Worm (Caenorhabditis elegans) whole organism, young adult: ENCODE measurements around the gene unc-22.

Experiments
- B0019.2 ChIP-seq: fragments of 200-800 bp; sonication (Bioruptor generic); conservative IDR thresholded peaks from 2 replicates; pipeline ENCODE4 v1.3.6; 2022; ENCODE audit warnings: missing genetic modification reagents, missing genetic modification characterization, missing compliant biosample characterization
- B0336.3 ChIP-seq: fragments of 200-800 bp; sonication (Bioruptor generic); IDR thresholded peaks from 2 replicates; pipeline ENCODE4 v1.3.6; 2022; ENCODE audit warnings: missing genetic modification characterization, missing compliant biosample characterization
- C06A6.2 ChIP-seq: fragments of 200-800 bp; sonication (Bioruptor generic); conservative IDR thresholded peaks from 2 replicates; pipeline ENCODE4 v1.3.6; 2022; ENCODE audit warnings: missing genetic modification characterization, missing compliant biosample characterization
- C17E4.6 ChIP-seq: fragments of 200-800 bp; sonication (Bioruptor generic); IDR thresholded peaks from 2 replicates; pipeline ENCODE4 v1.3.6; 2022; ENCODE audit warnings: missing genetic modification reagents, missing genetic modification characterization, missing compliant biosample characterization
- F37B4.10 ChIP-seq: fragments of 200-800 bp; sonication (Bioruptor generic); IDR thresholded peaks from 2 replicates; pipeline ENCODE4 v1.3.6; 2022; ENCODE audit warnings: missing genetic modification characterization, missing compliant biosample characterization
- F57C9.4 ChIP-seq: sonication (generic microtip); optimal IDR thresholded peaks from 2 replicates; lab custom pipeline; 2017; ENCODE audit warnings: mild to moderate bottlenecking, missing genetic modification characterization, missing compliant biosample characterization
- Y53G8AR.9 ChIP-seq: fragments of 200-800 bp; sonication (Bioruptor generic); conservative IDR thresholded peaks from 2 replicates; pipeline ENCODE4 v1.3.6; 2022; ENCODE audit warnings: missing genetic modification reagents, missing genetic modification characterization, missing compliant biosample characterization
- Y56A3A.18 ChIP-seq: fragments of 200-800 bp; sonication (Bioruptor generic); IDR thresholded peaks from 2 replicates; pipeline ENCODE4 v1.3.6; 2022; ENCODE audit warnings: missing genetic modification reagents, missing genetic modification characterization, missing compliant biosample characterization
- aptf-3 ChIP-seq: fragments of 200-800 bp; sonication (Bioruptor generic); IDR thresholded peaks from 2 replicates; pipeline ENCODE4 v1.3.6; 2022; ENCODE audit warnings: missing genetic modification characterization, missing compliant biosample characterization
- athp-1 ChIP-seq: sonication (generic microtip); optimal IDR thresholded peaks from 2 replicates; lab custom pipeline; 2017; ENCODE audit warnings: mild to moderate bottlenecking, missing genetic modification characterization, missing compliant biosample characterization
- attf-6 ChIP-seq: fragments of 200-800 bp; sonication (Bioruptor generic); IDR thresholded peaks from 2 replicates; pipeline ENCODE4 v1.3.6; 2022; ENCODE audit warnings: missing genetic modification reagents, missing genetic modification characterization, missing compliant biosample characterization
- bed-1 ChIP-seq: fragments of 200-800 bp; sonication (Bioruptor generic); IDR thresholded peaks from 2 replicates; pipeline ENCODE4 v1.3.6; 2022; ENCODE audit warnings: missing genetic modification reagents, missing genetic modification characterization, missing compliant biosample characterization
- bed-2 ChIP-seq: fragments of 200-800 bp; sonication (Bioruptor generic); IDR thresholded peaks from 2 replicates; pipeline ENCODE4 v1.3.6; 2022; ENCODE audit warnings: missing genetic modification reagents, missing genetic modification characterization, missing compliant biosample characterization
- ccch-3 ChIP-seq: fragments of 200-800 bp; sonication (Bioruptor generic); optimal IDR thresholded peaks from 2 replicates; lab custom pipeline; 2018; ENCODE audit warnings: mild to moderate bottlenecking, missing genetic modification characterization, missing compliant biosample characterization
- cebp-1 ChIP-seq, 2 experiments: fragments of 200-800 bp in 1 of 2; sonication (Bioruptor generic) in 1 of 2; sonication (generic microtip) in 1 of 2; IDR thresholded peaks in 1 of 2; optimal IDR thresholded peaks in 1 of 2; 2 replicates each; pipeline versions ENCODE4 v1.3.6 to Lab custom; 2017 to 2022; ENCODE audit warnings: missing compliant biosample characterization in 2 of 2, missing genetic modification characterization in 2 of 2, mild to moderate bottlenecking in 1 of 2, missing genetic modification reagents in 1 of 2, moderate library complexity in 1 of 2
- ceh-100 ChIP-seq: fragments of 200-800 bp; sonication (Bioruptor generic); IDR thresholded peaks from 2 replicates; pipeline ENCODE4 v1.3.6; 2022; ENCODE audit warnings: missing genetic modification reagents, missing genetic modification characterization, missing compliant biosample characterization
- ceh-27 ChIP-seq: fragments of 200-800 bp; sonication (Bioruptor generic); optimal IDR thresholded peaks from 2 replicates; lab custom pipeline; 2018; ENCODE audit warnings: mild to moderate bottlenecking, missing genetic modification characterization, moderate library complexity, missing compliant biosample characterization
- ceh-40 ChIP-seq: fragments of 200-800 bp; sonication (Bioruptor generic); IDR thresholded peaks from 2 replicates; pipeline ENCODE4 v1.3.6; 2022; ENCODE audit warnings: missing genetic modification characterization, missing compliant biosample characterization
- ceh-58 ChIP-seq: fragments of 200-800 bp; sonication (Bioruptor generic); IDR thresholded peaks from 2 replicates; pipeline ENCODE4 v1.3.6; 2022; ENCODE audit warnings: missing genetic modification characterization, missing compliant biosample characterization
- ceh-79 ChIP-seq: sonication (generic microtip); optimal IDR thresholded peaks from 2 replicates; lab custom pipeline; 2017; ENCODE audit warnings: mild to moderate bottlenecking, missing genetic modification characterization, missing compliant biosample characterization
- ceh-91 ChIP-seq: fragments of 200-800 bp; sonication (Bioruptor generic); IDR thresholded peaks from 2 replicates; pipeline ENCODE4 v1.3.6; 2022; ENCODE audit warnings: missing genetic modification reagents, missing genetic modification characterization, missing compliant biosample characterization
- chd-7 ChIP-seq: sonication (generic microtip); optimal IDR thresholded peaks from 2 replicates; lab custom pipeline; 2016; ENCODE audit warnings: mild to moderate bottlenecking, missing genetic modification characterization, moderate library complexity, missing compliant biosample characterization
- gei-17 ChIP-seq: fragments of 200-800 bp; sonication (Bioruptor generic); optimal IDR thresholded peaks from 2 replicates; lab custom pipeline; 2018; ENCODE audit warnings: mild to moderate bottlenecking, missing genetic modification characterization, missing compliant biosample characterization
- him-1 ChIP-seq: sonication (generic microtip); optimal IDR thresholded peaks from 2 replicates; lab custom pipeline; 2016; ENCODE audit warnings: missing genotype, missing genetic modification reagents, missing genetic modification characterization, missing compliant biosample characterization
- hlh-26 ChIP-seq: fragments of 200-800 bp; sonication (Bioruptor generic); conservative IDR thresholded peaks from 2 replicates; pipeline ENCODE4 v1.3.6; 2022; ENCODE audit warnings: missing genetic modification reagents, missing genetic modification characterization, missing compliant biosample characterization
- lag-1 ChIP-seq: fragments of 200-800 bp; sonication (Bioruptor generic); IDR thresholded peaks from 2 replicates; pipeline ENCODE4 v1.3.6; 2022; ENCODE audit warnings: missing genetic modification reagents, missing genetic modification characterization, missing compliant biosample characterization
- let-607 ChIP-seq, 2 experiments: fragments of 200-800 bp in 1 of 2; sonication (Bioruptor generic) in 1 of 2; sonication (generic microtip) in 1 of 2; optimal IDR thresholded peaks; 2 replicates each; lab custom pipeline; 2016 to 2018; ENCODE audit warnings: mild to moderate bottlenecking in 2 of 2, missing compliant biosample characterization in 2 of 2, missing genetic modification characterization in 2 of 2, moderate library complexity in 2 of 2, missing genotype in 1 of 2
- lsl-1 ChIP-seq: fragments of 200-800 bp; sonication (Bioruptor generic); optimal IDR thresholded peaks from 2 replicates; lab custom pipeline; 2018; ENCODE audit warnings: mild to moderate bottlenecking, missing genetic modification characterization, moderate library complexity, missing compliant biosample characterization
- lsy-27 ChIP-seq: sonication (generic microtip); optimal IDR thresholded peaks from 2 replicates; lab custom pipeline; 2017; ENCODE audit warnings: missing genetic modification characterization, mild to moderate bottlenecking, missing compliant biosample characterization, antibody characterized with exemption, missing genotype, borderline replicate concordance; ENCODE audit not compliant: insufficient read depth
- madf-10 ChIP-seq: sonication (generic microtip); optimal IDR thresholded peaks from 2 replicates; lab custom pipeline; 2016; ENCODE audit warnings: mild to moderate bottlenecking, missing genetic modification characterization, missing compliant biosample characterization
- madf-8 ChIP-seq: fragments of 200-800 bp; sonication (Bioruptor generic); conservative IDR thresholded peaks from 2 replicates; pipeline ENCODE4 v1.3.6; 2022; ENCODE audit warnings: missing genetic modification reagents, missing genetic modification characterization, missing compliant biosample characterization
- mcd-1 ChIP-seq: fragments of 200-800 bp; sonication (Bioruptor generic); IDR thresholded peaks from 2 replicates; pipeline ENCODE4 v1.3.6; 2022; ENCODE audit warnings: missing genetic modification reagents, missing genetic modification characterization, missing compliant biosample characterization
- mxl-1 ChIP-seq: sonication (generic microtip); optimal IDR thresholded peaks from 2 replicates; lab custom pipeline; 2016; ENCODE audit warnings: missing genetic modification characterization, missing compliant biosample characterization
- nfya-1 ChIP-seq: sonication (generic microtip); optimal IDR thresholded peaks from 2 replicates; lab custom pipeline; 2017; ENCODE audit warnings: antibody characterized with exemption, missing compliant biosample characterization, missing genetic modification characterization, borderline replicate concordance; ENCODE audit not compliant: insufficient read depth
- nhr-179 ChIP-seq: sonication (generic microtip); optimal IDR thresholded peaks from 2 replicates; lab custom pipeline; 2016; ENCODE audit warnings: mild to moderate bottlenecking, missing genetic modification characterization, missing compliant biosample characterization
- nhr-80 ChIP-seq: sonication (generic microtip); optimal IDR thresholded peaks from 2 replicates; lab custom pipeline; 2016; ENCODE audit warnings: missing genetic modification characterization, missing compliant biosample characterization
- pbrm-1 ChIP-seq: fragments of 200-800 bp; sonication (Bioruptor generic); IDR thresholded peaks from 2 replicates; pipeline ENCODE4 v1.3.6; 2022; ENCODE audit warnings: missing genetic modification reagents, missing genetic modification characterization, missing compliant biosample characterization
- pha-4 ChIP-seq: fragments of 150-350 bp; sonication (generic microtip); optimal IDR thresholded peaks from 2 replicates; lab custom pipeline; 2014; ENCODE audit warnings: missing biosample characterization, missing genetic modification reagents, missing genetic modification characterization
- rcor-1 ChIP-seq: fragments of 200-800 bp; sonication (Bioruptor generic); IDR thresholded peaks from 2 replicates; pipeline ENCODE4 v1.3.6; 2022; ENCODE audit warnings: missing genetic modification reagents, missing genetic modification characterization, missing compliant biosample characterization
- rec-8 ChIP-seq, 2 experiments: sonication (generic microtip); optimal IDR thresholded peaks; 2 replicates each; lab custom pipeline; 2016; ENCODE audit warnings: mild to moderate bottlenecking in 2 of 2, missing genetic modification characterization in 2 of 2, missing genetic modification reagents in 2 of 2, missing genotype in 2 of 2, missing biosample characterization in 1 of 2, missing compliant biosample characterization in 1 of 2, moderate library complexity in 1 of 2
- snpc-3.4 ChIP-seq: sonication (generic microtip); optimal IDR thresholded peaks from 2 replicates; lab custom pipeline; 2017; ENCODE audit warnings: missing genetic modification characterization, mild to moderate bottlenecking, missing compliant biosample characterization, antibody characterized with exemption, moderate library complexity, missing genotype, missing genetic modification reagents
- tlf-1 ChIP-seq: fragments of 200-800 bp; sonication (Bioruptor generic); optimal IDR thresholded peaks from 2 replicates; lab custom pipeline; 2018; ENCODE audit warnings: mild to moderate bottlenecking, missing genetic modification characterization, missing compliant biosample characterization
- unc-130 ChIP-seq: sonication (generic microtip); optimal IDR thresholded peaks from 2 replicates; lab custom pipeline; 2016; ENCODE audit warnings: missing genetic modification reagents, missing genetic modification characterization, missing compliant biosample characterization
- zfh-2 ChIP-seq: fragments of 200-800 bp; sonication (Bioruptor generic); conservative IDR thresholded peaks from 2 replicates; pipeline ENCODE4 v1.3.6; 2022; ENCODE audit warnings: missing genetic modification reagents, missing genetic modification characterization, missing compliant biosample characterization
- ztf-22 ChIP-seq: fragments of 200-800 bp; sonication (Bioruptor generic); optimal IDR thresholded peaks from 2 replicates; lab custom pipeline; 2018; ENCODE audit warnings: mild to moderate bottlenecking, missing genetic modification characterization, moderate library complexity, missing compliant biosample characterization
- ztf-26 ChIP-seq: sonication (generic microtip); optimal IDR thresholded peaks from 2 replicates; lab custom pipeline; 2017; ENCODE audit warnings: missing genetic modification characterization, missing compliant biosample characterization
- ztf-6 ChIP-seq: fragments of 200-800 bp; sonication (Bioruptor generic); IDR thresholded peaks from 2 replicates; pipeline ENCODE4 v1.3.6; 2022; ENCODE audit warnings: missing genetic modification reagents, missing genetic modification characterization, missing compliant biosample characterization

The unc-22 gene

DNA sequence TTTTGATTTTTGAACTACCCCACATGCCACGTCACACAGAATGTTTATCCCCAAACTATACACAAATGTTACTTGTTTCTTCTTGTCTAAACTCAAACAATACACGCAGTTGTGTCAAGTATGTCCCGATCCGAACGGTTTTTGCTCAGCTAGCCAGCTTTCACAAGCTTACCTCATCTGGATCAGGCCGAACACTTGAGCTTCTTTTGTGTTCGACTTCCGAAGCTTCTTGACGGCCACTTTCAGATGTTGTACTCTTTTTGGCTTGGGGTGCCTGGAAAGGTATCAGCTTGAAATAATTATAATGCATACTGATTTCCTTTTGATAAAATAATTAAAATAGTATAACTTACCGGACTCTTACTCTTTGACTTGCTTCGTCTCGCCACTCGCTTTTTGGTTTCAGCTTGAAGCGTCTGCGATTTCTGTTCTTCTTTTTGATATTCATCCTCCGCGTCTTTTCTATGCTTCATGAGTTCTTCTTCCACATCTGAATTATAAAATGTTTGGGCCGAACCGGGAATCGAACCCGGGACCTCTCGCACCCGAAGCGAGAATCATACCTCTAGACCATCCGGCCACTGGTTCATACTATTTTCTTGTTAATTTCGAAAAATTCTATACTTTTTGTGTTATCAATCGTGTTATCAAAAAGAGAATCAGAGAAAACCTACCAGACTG is 5.6 kb downstream of the unc-22 start (continued):
- TF ChIP-seq Y56A3A.18 (GFP tag; lab: Robert Waterston, UW) = no peak
- no peak for TF ChIP-seq unc-130 (GFP tag; lab: Kevin White, UChicago)
- no peak for TF ChIP-seq lag-1 (GFP tag; lab: Robert Waterston, UW)
- peak; percentile 39 for TF ChIP-seq snpc-3.4
- TF ChIP-seq chd-7 (tag; lab: Kevin White, UChicago) = peak; percentile 32
- TF ChIP-seq lsy-27 (tag; lab: Kevin White, UChicago) = no peak
- no peak for TF ChIP-seq bed-1 (GFP tag; lab: Robert Waterston, UW)
- TF ChIP-seq F57C9.4 (tag; lab: Kevin White, UChicago) = no peak
- no peak for TF ChIP-seq mxl-1 (tag; lab: Kevin White, UChicago)
- no peak for TF ChIP-seq bed-2 (GFP tag; lab: Robert Waterston, UW)
- no peak for TF ChIP-seq aptf-3 (GFP tag; lab: Robert Waterston, UW)
- no peak for TF ChIP-seq athp-1 (tag; lab: Kevin White, UChicago)
- no peak for TF ChIP-seq ceh-58
- TF ChIP-seq F37B4.10 = no peak
- peak; percentile 57 to 80 for TF ChIP-seq rec-8 (tag; optimal IDR thresholded peaks at IDR 0.05; lab: Kevin White, UChicago)
- TF ChIP-seq ceh-100 (GFP tag; lab: Robert Waterston, UW) = no peak
- TF ChIP-seq B0019.2 (GFP tag; lab: Robert Waterston, UW) = no peak
- TF ChIP-seq lsl-1 (GFP tag; lab: Kevin White, UChicago) = peak; percentile 40
- TF ChIP-seq mcd-1 (GFP tag; lab: Robert Waterston, UW) = no peak
- no peak for TF ChIP-seq tlf-1 (GFP tag; lab: Kevin White, UChicago)
- TF ChIP-seq ztf-6 = no peak
- TF ChIP-seq nfya-1 (tag; lab: Kevin White, UChicago) = no peak
- no peak for TF ChIP-seq pha-4 (tag; lab: Kevin White, UChicago)
- no peak for TF ChIP-seq ceh-91
- TF ChIP-seq ceh-79 (tag; lab: Kevin White, UChicago) = no peak
- TF ChIP-seq ccch-3 (GFP tag; lab: Kevin White, UChicago) = no peak
- TF ChIP-seq cebp-1 (GFP tag; IDR thresholded peaks at IDR 0.05; lab: Robert Waterston, UW) = no peak
- TF ChIP-seq cebp-1 (tag; optimal IDR thresholded peaks at IDR 0.05; lab: Kevin White, UChicago) = peak; percentile 35
- TF ChIP-seq let-607 (tag; optimal IDR thresholded peaks at IDR 0.05; lab: Kevin White, UChicago) = peak in 1 of 2 experiments; percentile 49
- no peak for TF ChIP-seq nhr-179
- no peak for TF ChIP-seq Y53G8AR.9
- no peak for TF ChIP-seq madf-8
- no peak for TF ChIP-seq C06A6.2 (GFP tag; lab: Robert Waterston, UW)
- no peak for TF ChIP-seq hlh-26 (GFP tag; lab: Robert Waterston, UW)
- no peak for TF ChIP-seq ztf-26 (tag; lab: Kevin White, UChicago)
- TF ChIP-seq zfh-2 = no peak
- TF ChIP-seq rcor-1 = no peak
- peak; percentile 19 for TF ChIP-seq madf-10
- 0 out of 2 replicates have a peak, but pooled peaks have one; percentile 18 for TF ChIP-seq pbrm-1 (GFP tag; lab: Robert Waterston, UW)
- no peak for TF ChIP-seq ceh-27 (GFP tag; lab: Kevin White, UChicago)
- peak; percentile 32 for TF ChIP-seq nhr-80 (tag; lab: Kevin White, UChicago)
- peak; percentile 69 for TF ChIP-seq him-1
- no peak for TF ChIP-seq attf-6 (GFP tag; lab: Robert Waterston, UW)
- no peak for TF ChIP-seq gei-17
- TF ChIP-seq ceh-40 = no peak
- no peak for TF ChIP-seq B0336.3 (GFP tag; lab: Robert Waterston, UW)
- no peak for TF ChIP-seq ztf-22
- TF ChIP-seq C17E4.6 (GFP tag; lab: Robert Waterston, UW) = no peak
